Fruit fly (Drosophila melanogaster) whole organism, prepupa: ENCODE results near the gene CG42271.
A peak's percentile ranks its signal among the peaks of the same experiment; 100 is the strongest.

ENCODE experiments used
- CG11294 ChIP-seq: fragments of 200-800 bp; sonication (Bioruptor generic); IDR thresholded peaks from 2 replicates; pipeline ENCODE4 v1.3.6; 2022; ENCODE audit warnings: missing biosample characterization, missing genetic modification characterization
- CG11762 ChIP-seq: fragments of 200-800 bp; sonication (Bioruptor generic); optimal IDR thresholded peaks from 3 replicates; lab custom pipeline; 2016; ENCODE audit warnings: missing biosample characterization, missing genetic modification characterization; ENCODE audit not compliant: insufficient read depth
- CG11902 ChIP-seq: fragments of 200-800 bp; sonication (Bioruptor generic); optimal IDR thresholded peaks from 3 replicates; lab custom pipeline; 2016; ENCODE audit warnings: missing biosample characterization, missing genetic modification characterization
- CG1621 ChIP-seq: fragments of 200-800 bp; sonication (Bioruptor generic); optimal IDR thresholded peaks from 3 replicates; lab custom pipeline; 2018; ENCODE audit warnings: missing biosample characterization, mild to moderate bottlenecking, missing genetic modification characterization
- CG3032 ChIP-seq: fragments of 200-800 bp; optimal IDR thresholded peaks from 2 replicates; lab custom pipeline; 2019; ENCODE audit warnings: missing biosample characterization, mild to moderate bottlenecking, missing genetic modification characterization, moderate library complexity
- CG31627 ChIP-seq: fragments of 200-800 bp; sonication (Bioruptor generic); optimal IDR thresholded peaks from 3 replicates; lab custom pipeline; 2016; ENCODE audit warnings: missing biosample characterization, missing genetic modification characterization
- CG32006 ChIP-seq: fragments of 200-800 bp; sonication (Bioruptor generic); optimal IDR thresholded peaks from 3 replicates; lab custom pipeline; 2017; ENCODE audit warnings: missing biosample characterization, mild to moderate bottlenecking, missing genetic modification characterization
- CG34406 ChIP-seq: fragments of 200-800 bp; sonication (Bioruptor generic); optimal IDR thresholded peaks from 3 replicates; lab custom pipeline; 2016; ENCODE audit warnings: missing biosample characterization, missing genetic modification characterization
- CG3919 ChIP-seq: fragments of 200-800 bp; sonication (Bioruptor generic); optimal IDR thresholded peaks from 3 replicates; lab custom pipeline; 2016; ENCODE audit warnings: missing biosample characterization, missing genetic modification characterization
- CG6163 ChIP-seq: fragments of 200-800 bp; sonication (Bioruptor generic); IDR thresholded peaks from 3 replicates; pipeline ENCODE4 v1.3.6; 2022; ENCODE audit warnings: missing biosample characterization, missing genetic modification characterization
- CG6276 ChIP-seq: fragments of 200-800 bp; sonication (Bioruptor generic); optimal IDR thresholded peaks from 2 replicates; lab custom pipeline; 2017; ENCODE audit warnings: missing biosample characterization, mild to moderate bottlenecking, missing genetic modification characterization
- CG6792 ChIP-seq: fragments of 200-800 bp; sonication (Bioruptor generic); optimal IDR thresholded peaks from 3 replicates; lab custom pipeline; 2016; ENCODE audit warnings: missing biosample characterization, missing genetic modification characterization
- CG6808 ChIP-seq: fragments of 200-800 bp; sonication (Bioruptor generic); optimal IDR thresholded peaks from 3 replicates; lab custom pipeline; 2017; ENCODE audit warnings: missing biosample characterization, missing genetic modification characterization, mild to moderate bottlenecking, moderate library complexity, missing genetic modification reagents
- CG6854 ChIP-seq: fragments of 200-800 bp; sonication (Bioruptor generic); optimal IDR thresholded peaks from 2 replicates; lab custom pipeline; 2017; ENCODE audit warnings: missing biosample characterization, mild to moderate bottlenecking, missing genetic modification characterization
- CG9139 ChIP-seq: fragments of 200-800 bp; sonication (Bioruptor generic); optimal IDR thresholded peaks from 3 replicates; lab custom pipeline; 2017; ENCODE audit warnings: missing biosample characterization, mild to moderate bottlenecking, missing genetic modification characterization
- Eip75B ChIP-seq: fragments of 200-800 bp; sonication (Bioruptor generic); optimal IDR thresholded peaks from 3 replicates; lab custom pipeline; 2016; ENCODE audit warnings: missing biosample characterization, missing genetic modification characterization
- Ets96B ChIP-seq: fragments of 200-800 bp; optimal IDR thresholded peaks from 2 replicates; lab custom pipeline; 2019; ENCODE audit warnings: missing biosample characterization, mild to moderate bottlenecking, missing genetic modification characterization, moderate library complexity
- Hr38 ChIP-seq: sonication (Bioruptor generic); optimal IDR thresholded peaks from 2 replicates; lab custom pipeline; 2016; ENCODE audit warnings: missing biosample characterization, missing genetic modification characterization
- Hr39 ChIP-seq: fragments of 200-800 bp; sonication (Bioruptor generic); optimal IDR thresholded peaks from 2 replicates; lab custom pipeline; 2016; ENCODE audit warnings: missing biosample characterization, missing genetic modification characterization
- Lpt ChIP-seq: fragments of 200-800 bp; sonication (Bioruptor generic); optimal IDR thresholded peaks from 3 replicates; lab custom pipeline; 2016; ENCODE audit warnings: missing biosample characterization, missing genetic modification characterization
- Met ChIP-seq: fragments of 200-800 bp; sonication (Bioruptor generic); optimal IDR thresholded peaks from 3 replicates; lab custom pipeline; 2016; ENCODE audit warnings: missing biosample characterization, missing genetic modification characterization
- OdsH ChIP-seq: fragments of 200-800 bp; sonication (Bioruptor generic); optimal IDR thresholded peaks from 3 replicates; lab custom pipeline; 2016; ENCODE audit warnings: missing biosample characterization, missing genetic modification characterization
- Smox ChIP-seq: fragments of 200-800 bp; sonication (Bioruptor generic); optimal IDR thresholded peaks from 3 replicates; lab custom pipeline; 2016; ENCODE audit warnings: missing biosample characterization, missing genetic modification characterization
- Sox15 ChIP-seq: fragments of 200-800 bp; sonication (Bioruptor generic); optimal IDR thresholded peaks from 3 replicates; lab custom pipeline; 2016; ENCODE audit warnings: missing biosample characterization, missing genetic modification characterization
- achi ChIP-seq: fragments of 200-800 bp; sonication (Bioruptor generic); optimal IDR thresholded peaks from 3 replicates; lab custom pipeline; 2016; ENCODE audit warnings: missing biosample characterization, missing genetic modification characterization
- acj6 ChIP-seq: fragments of 200-800 bp; sonication (Bioruptor generic); optimal IDR thresholded peaks from 3 replicates; lab custom pipeline; 2016; ENCODE audit warnings: missing biosample characterization, missing genetic modification characterization
- cyc ChIP-seq: fragments of 200-800 bp; sonication (Bioruptor generic); optimal IDR thresholded peaks from 3 replicates; lab custom pipeline; 2016; ENCODE audit warnings: missing biosample characterization, missing genetic modification characterization
- dsx ChIP-seq: fragments of 200-800 bp; optimal IDR thresholded peaks from 3 replicates; lab custom pipeline; 2019; ENCODE audit warnings: missing biosample characterization, mild to moderate bottlenecking, missing genetic modification characterization, moderate library complexity; ENCODE audit not compliant: poor library complexity, severe bottlenecking
- eg ChIP-seq: fragments of 200-800 bp; sonication (Bioruptor generic); IDR thresholded peaks from 3 replicates; pipeline ENCODE4 v1.3.6; 2022; ENCODE audit warnings: missing biosample characterization, missing genetic modification characterization
- esn ChIP-seq: fragments of 200-800 bp; sonication (Bioruptor generic); optimal IDR thresholded peaks from 2 replicates; lab custom pipeline; 2016; ENCODE audit warnings: missing biosample characterization, mild to moderate bottlenecking, missing genetic modification characterization, moderate library complexity
- fd59A ChIP-seq: fragments of 200-800 bp; sonication (Bioruptor generic); optimal IDR thresholded peaks from 2 replicates; lab custom pipeline; 2017; ENCODE audit warnings: missing biosample characterization, mild to moderate bottlenecking, missing genetic modification characterization, missing genetic modification reagents
- fkh ChIP-seq: fragments of 200-800 bp; sonication (Bioruptor generic); optimal IDR thresholded peaks from 3 replicates; lab custom pipeline; 2017; ENCODE audit warnings: missing biosample characterization, mild to moderate bottlenecking, missing genetic modification characterization, moderate library complexity
- lz ChIP-seq: fragments of 200-800 bp; sonication (Bioruptor generic); optimal IDR thresholded peaks from 3 replicates; lab custom pipeline; 2016; ENCODE audit warnings: missing biosample characterization, missing genetic modification characterization
- svp ChIP-seq: fragments of 200-800 bp; sonication (Bioruptor generic); peaks from one replicate; lab custom pipeline; 2016; ENCODE audit warnings: missing biosample characterization, missing genetic modification characterization
- topi ChIP-seq: fragments of 200-800 bp; sonication (Bioruptor generic); optimal IDR thresholded peaks from 3 replicates; lab custom pipeline; 2016; ENCODE audit warnings: missing biosample characterization, missing genetic modification characterization
- vri ChIP-seq: fragments of 200-800 bp; sonication (Bioruptor generic); optimal IDR thresholded peaks from 3 replicates; lab custom pipeline; 2016; ENCODE audit warnings: missing biosample characterization, mild to moderate bottlenecking, missing genetic modification characterization

Gene CG42271

dm6 chrX:14233843-14234337 is at the start of gene CG42271:
CG42271 (minus strand) TSS chrX:14234066.
- TF ChIP-seq CG34406 (GFP tag; lab: Kevin White, UChicago) (peak; percentile 26), svp (GFP tag; lab: Kevin White, UChicago) (peak; percentile 67), eg (GFP tag; lab: Robert Waterston, UW) (0 out of 3 replicates have a peak, but pooled peaks have one; percentile 26), lz (GFP tag; lab: Kevin White, UChicago) (peak; percentile 28), dsx (GFP tag; lab: Kevin White, UChicago) (peak; percentile 93), fkh (GFP tag; lab: Kevin White, UChicago) (no peak), CG6792 (GFP tag; lab: Kevin White, UChicago) (no peak), Hr39 (no peak), CG3032 (tag; lab: Kevin White, UChicago) (peak; percentile 15), esn (GFP tag; lab: Kevin White, UChicago) (peak; percentile 21)

- TF ChIP-seq Lpt (no peak), CG6808 (GFP tag; lab: Kevin White, UChicago) (no peak), Eip75B (GFP tag; lab: Kevin White, UChicago) (no peak), Smox (GFP tag; lab: Kevin White, UChicago) (no peak), esn (GFP tag; lab: Kevin White, UChicago) (no peak), CG32006 (no peak), Hr38 (no peak), CG6276 (GFP tag; lab: Kevin White, UChicago) (no peak), CG3032 (tag; lab: Kevin White, UChicago) (no peak), Ets96B (tag; lab: Kevin White, UChicago) (no peak), Met (no peak), CG6854 (GFP tag; lab: Kevin White, UChicago) (no peak), Hr39 (no peak), lz (GFP tag; lab: Kevin White, UChicago) (no peak)
- TF ChIP-seq, all 60 proteins: peak for 0
Observed at dm6 chrX:14277435-14277834, 43.6 kb upstream of the CG42271 start, which contains the start of gene Muc12Ea. Muc12Ea (plus strand) TSS chrX:14277735.

dm6 chrX:14266075-14266474 is 32.2 kb upstream of the CG42271 start, which contains the start of the genes CG13404 and na:
CG13404 (minus strand) TSS chrX:14266250.
na (plus strand) TSS chrX:14266367.
- TF ChIP-seq Lpt (no peak), topi (no peak), Ets96B (tag; lab: Kevin White, UChicago) (no peak), fd59A (GFP tag; lab: Kevin White, UChicago) (no peak), eg (GFP tag; lab: Robert Waterston, UW) (0 out of 3 replicates have a peak, but pooled peaks have one; percentile 26), CG6163 (GFP tag; lab: Robert Waterston, UW) (no peak), CG1621 (tag; lab: Kevin White, UChicago) (no peak)

dm6 chrX:14265149-14265548 is 31.3 kb upstream of the CG42271 start:
- TF ChIP-seq acj6, result no peak
- TF ChIP-seq CG3919 (GFP tag; lab: Kevin White, UChicago), result no peak
- no peak for TF ChIP-seq Lpt
- no peak for TF ChIP-seq eg (GFP tag; lab: Robert Waterston, UW)
- TF ChIP-seq CG11762 (GFP tag; lab: Kevin White, UChicago), result no peak
- no peak for TF ChIP-seq CG11902 (GFP tag; lab: Kevin White, UChicago)
- no peak for TF ChIP-seq Ets96B (tag; lab: Kevin White, UChicago)
- no peak for TF ChIP-seq CG32006
- TF ChIP-seq cyc (GFP tag; lab: Kevin White, UChicago), result no peak
- TF ChIP-seq svp (GFP tag; lab: Kevin White, UChicago), result no peak
- no peak for TF ChIP-seq CG9139 (GFP tag; lab: Kevin White, UChicago)
- TF ChIP-seq CG31627 (GFP tag; lab: Kevin White, UChicago), result no peak
- no peak for TF ChIP-seq dsx (GFP tag; lab: Kevin White, UChicago)
- TF ChIP-seq achi, result no peak
- no peak for TF ChIP-seq CG11294 (GFP tag; lab: Robert Waterston, UW)
- TF ChIP-seq Sox15 (GFP tag; lab: Kevin White, UChicago), result no peak
- TF ChIP-seq CG34406 (GFP tag; lab: Kevin White, UChicago), result no peak
- TF ChIP-seq OdsH, result no peak
- TF ChIP-seq vri (GFP tag; lab: Kevin White, UChicago), result no peak
